Worm (Caenorhabditis elegans): ENCODE results near the gene mcm-7.
A peak's percentile ranks its signal among the peaks of the same experiment; 100 is the strongest.

DNA sequence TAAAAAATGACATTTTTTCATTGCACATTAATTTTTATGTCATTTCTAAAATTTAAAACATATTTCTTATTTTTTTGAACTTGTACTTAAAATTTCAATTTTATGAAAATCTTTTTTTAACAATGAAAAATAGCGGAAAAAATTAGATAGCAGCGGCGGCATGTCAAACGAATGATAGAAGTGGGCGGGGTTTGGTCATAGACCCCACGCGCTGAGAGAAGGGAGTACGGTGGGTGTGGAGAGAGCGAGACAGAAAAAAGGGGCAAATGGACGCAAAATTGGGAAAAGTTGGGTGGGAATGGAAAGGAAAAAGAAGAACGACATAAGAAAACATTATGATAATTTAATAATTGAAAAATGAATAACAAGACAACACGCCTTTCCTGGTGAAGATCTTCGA is 41.0 kb downstream of the mcm-7 start:
- no peak for TF ChIP-seq ztf-11 (tag; optimal IDR thresholded peaks at IDR 0.05)
- TF ChIP-seq unc-62 (GFP tag; optimal IDR thresholded peaks at IDR 0.05): no peak
- peak; percentile 21 for TF ChIP-seq lsy-2 (tag; optimal IDR thresholded peaks at IDR 0.05)
- TF ChIP-seq nhr-237 (tag; optimal IDR thresholded peaks at IDR 0.05): no peak
- TF ChIP-seq nhr-12 (tag; optimal IDR thresholded peaks at IDR 0.05): no peak
- TF ChIP-seq ceh-39 (tag; optimal IDR thresholded peaks at IDR 0.05): no peak
- no peak for TF ChIP-seq pha-4 (tag; optimal IDR thresholded peaks at IDR 0.05)
- TF ChIP-seq drap-1 (GFP tag; optimal IDR thresholded peaks at IDR 0.05): no peak
- TF ChIP-seq elt-3 (tag; optimal IDR thresholded peaks at IDR 0.05): no peak
- no peak for TF ChIP-seq snpc-4 (tag; optimal IDR thresholded peaks at IDR 0.05)
